Worm (Caenorhabditis elegans): Measurements from ENCODE around the gene Y59H11AR.3.

DNA sequence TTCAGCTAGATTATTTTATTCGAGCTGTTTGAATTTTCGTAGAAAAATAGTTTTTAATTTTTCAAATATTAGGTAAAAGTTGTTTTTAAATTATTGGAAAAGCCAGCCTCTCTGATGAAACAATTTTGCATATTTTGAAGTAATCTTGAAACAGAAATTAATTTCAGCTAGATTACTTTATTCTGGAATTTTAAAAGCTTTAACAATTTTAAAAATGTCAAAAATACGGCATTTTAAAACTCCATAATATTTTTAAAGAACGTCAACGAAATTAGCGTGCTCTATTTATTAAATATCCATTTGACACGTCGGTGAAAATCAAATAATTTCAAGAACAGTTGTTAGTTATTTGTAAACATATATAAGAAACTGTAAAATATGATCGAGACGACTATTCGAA is 7.7 kb upstream of the Y59H11AR.3 start, which contains the start of gene Y59H11AR.10:
- TF ChIP-seq mdl-1 (tag; optimal IDR thresholded peaks at IDR 0.05), result no peak
- TF ChIP-seq nhr-25 (tag; optimal IDR thresholded peaks at IDR 0.05), result no peak
- TF ChIP-seq zag-1 (tag; optimal IDR thresholded peaks at IDR 0.05), result no peak
- no peak for TF ChIP-seq nhr-77 (tag; optimal IDR thresholded peaks at IDR 0.05)
- no peak for TF ChIP-seq nhr-11 (tag; optimal IDR thresholded peaks at IDR 0.05)
- TF ChIP-seq aly-2 (tag; optimal IDR thresholded peaks at IDR 0.05), result no peak
- no peak for TF ChIP-seq elt-1 (tag; optimal IDR thresholded peaks at IDR 0.05)
- TF ChIP-seq fos-1 (tag; optimal IDR thresholded peaks at IDR 0.05), result no peak
- TF ChIP-seq unc-62 (GFP tag; optimal IDR thresholded peaks at IDR 0.05), result no peak
- no peak for TF ChIP-seq skn-1 (tag; optimal IDR thresholded peaks at IDR 0.05)
- TF ChIP-seq ztf-11 (tag; optimal IDR thresholded peaks at IDR 0.05), result no peak
- no peak for TF ChIP-seq blmp-1 (tag; optimal IDR thresholded peaks at IDR 0.05; ENCODE audit: insufficient read depth)
